Fruit fly (Drosophila melanogaster): ENCODE data around the gene CG43799.

dm6 chr2L:7254712-7255183, 27.2 kb downstream of the CG43799 start:
- TF ChIP-seq insv (optimal IDR thresholded peaks at IDR 0.05): no peak
- TF ChIP-seq h (optimal IDR thresholded peaks at IDR 0.05): no peak
- TF ChIP-seq ttk (optimal IDR thresholded peaks at IDR 0.05): no peak
- TF ChIP-seq psq (optimal IDR thresholded peaks at IDR 0.05): no peak
- no peak for TF ChIP-seq Sin3A (optimal IDR thresholded peaks at IDR 0.05)

Data from Kc167 (cell line).